Fruit fly (Drosophila melanogaster) whole organism: ENCODE measurements around the gene CG10311.

Experiments used
- CG8478 ChIP-seq: fragments of >200 bp; optimal IDR thresholded peaks from 2 replicates; lab custom pipeline; 2018; ENCODE audit warnings: inconsistent platforms
- pan ChIP-seq: fragments of >200 bp; optimal IDR thresholded peaks from 2 replicates; lab custom pipeline; 2017
- psq ChIP-seq: fragments of >200 bp; optimal IDR thresholded peaks from 2 replicates; lab custom pipeline; 2017

DNA sequence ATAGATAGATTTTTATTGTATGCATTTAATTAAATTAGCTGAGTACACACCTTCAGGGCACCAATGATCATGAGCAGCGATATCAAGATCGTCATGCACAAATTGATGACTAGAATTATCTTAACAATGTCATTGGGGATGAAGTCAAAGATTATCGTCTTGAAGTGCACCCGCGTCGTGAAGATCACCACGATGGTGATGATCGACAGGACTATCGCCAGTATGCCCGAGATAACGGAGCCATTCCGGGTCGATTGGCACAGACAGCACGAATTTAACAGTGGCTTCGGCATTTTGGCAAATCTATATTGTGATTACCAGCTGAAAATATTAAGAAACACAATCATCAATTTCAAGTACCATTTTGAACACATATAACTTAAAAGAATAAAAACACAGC lies 4.8 kb downstream of the CG10311 start:
- TF ChIP-seq pan (lab: Kevin White, UChicago) (no peak), psq (lab: Kevin White, UChicago) (no peak), CG8478 (lab: Kevin White, UChicago) (no peak)
